Worm (Caenorhabditis elegans) whole organism, L4 larva: ENCODE results near the gene rmh-2.

ENCODE experiments used
- R02D3.7 ChIP-seq: fragments of 150-350 bp; sonication (generic microtip); optimal IDR thresholded peaks from 3 replicates; lab custom pipeline; 2014; ENCODE audit warnings: missing biosample characterization, missing genetic modification characterization
- ama-1 ChIP-seq: fragments of 150-350 bp; optimal IDR thresholded peaks from 2 replicates; lab custom pipeline; 2014; ENCODE audit warnings: inconsistent platforms, mixed read lengths
- ceh-28 ChIP-seq: fragments of 150-350 bp; optimal IDR thresholded peaks from 2 replicates; lab custom pipeline; 2014; ENCODE audit warnings: missing biosample characterization, missing genetic modification reagents, missing genetic modification characterization
- ceh-82 ChIP-seq: sonication (generic microtip); optimal IDR thresholded peaks from 2 replicates; lab custom pipeline; 2017; ENCODE audit warnings: missing biosample characterization, missing genetic modification characterization
- egl-27 ChIP-seq: sonication (generic microtip); optimal IDR thresholded peaks from 3 replicates; lab custom pipeline; 2017; ENCODE audit warnings: missing biosample characterization, missing genetic modification reagents, missing genetic modification characterization
- hif-1 ChIP-seq, 2 experiments: sonication (generic microtip); optimal IDR thresholded peaks; 2 replicates each; lab custom pipeline; 2016 to 2017; ENCODE audit warnings: missing compliant biosample characterization in 2 of 2, missing genetic modification characterization in 2 of 2, missing genetic modification reagents in 2 of 2, missing genotype in 2 of 2, mild to moderate bottlenecking in 1 of 2
- jun-1 ChIP-seq: fragments of 150-350 bp; optimal IDR thresholded peaks from 2 replicates; lab custom pipeline; 2014; ENCODE audit warnings: missing biosample characterization, missing genetic modification reagents, missing genetic modification characterization
- lin-38 ChIP-seq: fragments of 200-800 bp; sonication (Bioruptor generic); IDR thresholded peaks from 2 replicates; pipeline ENCODE4 v1.3.6; 2022; ENCODE audit warnings: missing genetic modification reagents, missing genetic modification characterization, missing compliant biosample characterization
- nhr-237 ChIP-seq: sonication (generic microtip); optimal IDR thresholded peaks from 2 replicates; lab custom pipeline; 2017; ENCODE audit warnings: missing biosample characterization, missing genetic modification characterization
- nhr-41 ChIP-seq: fragments of 200-800 bp; sonication (Bioruptor generic); IDR thresholded peaks from 2 replicates; pipeline ENCODE4 v1.3.6; 2022; ENCODE audit warnings: missing genetic modification reagents, missing genetic modification characterization, missing compliant biosample characterization
- nhr-42 ChIP-seq: fragments of 200-800 bp; sonication (Bioruptor generic); IDR thresholded peaks from 2 replicates; pipeline ENCODE4 v1.3.6; 2022; ENCODE audit warnings: missing genetic modification characterization, missing compliant biosample characterization
- zfp-3 ChIP-seq: fragments of 200-800 bp; sonication (Bioruptor generic); conservative IDR thresholded peaks from 2 replicates; pipeline ENCODE4 v1.3.6; 2022; ENCODE audit warnings: missing genetic modification reagents, missing genetic modification characterization, missing compliant biosample characterization

DNA sequence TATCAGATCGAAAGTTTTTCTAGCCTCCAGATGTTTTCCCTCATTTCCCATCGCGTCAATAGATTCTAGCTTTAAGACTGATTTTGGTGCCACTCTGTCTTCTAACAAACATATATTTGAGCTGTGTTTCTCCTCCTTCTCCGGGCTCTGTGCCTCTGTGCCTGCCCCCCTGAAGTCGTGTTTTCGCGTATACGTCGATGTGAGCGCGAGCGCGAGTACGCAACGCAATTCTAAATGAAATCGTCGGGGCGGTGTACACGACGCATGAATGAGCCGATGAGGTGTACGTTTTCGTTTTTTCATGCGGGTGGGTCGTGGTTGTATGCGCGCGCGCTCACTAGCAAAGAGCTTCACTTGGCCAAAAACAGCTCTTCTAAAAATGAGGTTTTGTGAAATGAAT lies 35.3 kb upstream of the rmh-2 start:
- TF ChIP-seq R02D3.7 (no peak), hif-1 (tag; optimal IDR thresholded peaks at IDR 0.05; lab: Kevin White, UChicago) (no peak), ceh-28 (no peak), jun-1 (no peak), nhr-42 (GFP tag; lab: Robert Waterston, UW) (no peak), ama-1 (lab: Kevin White, UChicago) (no peak), lin-38 (GFP tag; lab: Robert Waterston, UW) (no peak), nhr-41 (GFP tag; lab: Robert Waterston, UW) (no peak), ceh-82 (tag; lab: Kevin White, UChicago) (no peak), egl-27 (tag; lab: Kevin White, UChicago) (no peak), zfp-3 (GFP tag; lab: Robert Waterston, UW) (no peak), nhr-237 (tag; lab: Kevin White, UChicago) (no peak)
